Fruit fly (Drosophila melanogaster): ENCODE data around the gene CG7990.

Gene CG7990

dm6 chrX:19179696-19180255 lies 22.0 kb downstream of the CG7990 start, which contains the start of the genes CG7556 and CG7453 (continued):
- TF ChIP-seq Meics (GFP tag; optimal IDR thresholded peaks at IDR 0.05): peak; percentile 73
- TF ChIP-seq lmd (GFP tag; IDR thresholded peaks at IDR 0.05): peak; percentile 56
- peak; percentile 52 for TF ChIP-seq CG8290 (GFP tag; optimal IDR thresholded peaks at IDR 0.05)
- peak in 1 of 2 experiments; percentile 27 for TF ChIP-seq CG8290 (tag; optimal IDR thresholded peaks at IDR 0.05)
- TF ChIP-seq CG12299 (tag; optimal IDR thresholded peaks at IDR 0.05): peak; percentile 35
- no peak for TF ChIP-seq gcm2 (GFP tag; optimal IDR thresholded peaks at IDR 0.05)
- TF ChIP-seq slbo (GFP tag; IDR thresholded peaks at IDR 0.05): peak; percentile 80
- TF ChIP-seq Hey (tag; optimal IDR thresholded peaks at IDR 0.05): no peak
- peak; percentile 78 for TF ChIP-seq CG9727 (GFP tag; optimal IDR thresholded peaks at IDR 0.05)
- peak; percentile 63 for TF ChIP-seq D19A (tag; optimal IDR thresholded peaks at IDR 0.05)
- TF ChIP-seq Optix (GFP tag; IDR thresholded peaks at IDR 0.05): no peak
- TF ChIP-seq CG16863 (GFP tag; optimal IDR thresholded peaks at IDR 0.05): peak; percentile 73
- peak; percentile 78 for TF ChIP-seq ind (GFP tag; optimal IDR thresholded peaks at IDR 0.05)
- TF ChIP-seq en (GFP tag; optimal IDR thresholded peaks at IDR 0.05): peak; percentile 4
- no peak for TF ChIP-seq chm (GFP tag; IDR thresholded peaks at IDR 0.05)
- no peak for TF ChIP-seq CkIIα-i1 (GFP tag; IDR thresholded peaks at IDR 0.05)
- peak; percentile 22 for TF ChIP-seq tap (tag; optimal IDR thresholded peaks at IDR 0.05)
- TF ChIP-seq H15 (GFP tag; IDR thresholded peaks at IDR 0.05): peak; percentile 38; the same call in 1 of the 3 replicates
- peak; percentile 45 for TF ChIP-seq cato (GFP tag; optimal IDR thresholded peaks at IDR 0.05; ENCODE audit: borderline replicate concordance)
- TF ChIP-seq CG2712 (tag; optimal IDR thresholded peaks at IDR 0.05): peak; percentile 80
- TF ChIP-seq nerfin-2 (GFP tag; IDR thresholded peaks at IDR 0.05; ENCODE audit: partially characterized antibody): no peak
- TF ChIP-seq Sin3A (optimal IDR thresholded peaks at IDR 0.05): peak; percentile 65
- TF ChIP-seq nom (GFP tag; optimal IDR thresholded peaks at IDR 0.05): peak; percentile 15
- no peak for TF ChIP-seq Kr (GFP tag; optimal IDR thresholded peaks at IDR 0.05)
- TF ChIP-seq salm (tag; optimal IDR thresholded peaks at IDR 0.05): no peak
- no peak for TF ChIP-seq vnd (GFP tag; IDR thresholded peaks at IDR 0.05; ENCODE audit: partially characterized antibody)
- TF ChIP-seq dan (GFP tag; IDR thresholded peaks at IDR 0.05): no peak
- no peak for TF ChIP-seq ash1 (GFP tag; optimal IDR thresholded peaks at IDR 0.05)
- TF ChIP-seq sens (GFP tag): peak; percentile 96
- TF ChIP-seq CG7839 (tag; optimal IDR thresholded peaks at IDR 0.05): peak; percentile 76
- no peak for TF ChIP-seq ro (GFP tag; IDR thresholded peaks at IDR 0.05)
- TF ChIP-seq CG18262 (tag; optimal IDR thresholded peaks at IDR 0.05): peak; percentile 77
- TF ChIP-seq CG17612 (GFP tag; IDR thresholded peaks at IDR 0.05): no peak
- TF ChIP-seq wor (GFP tag; IDR thresholded peaks at IDR 0.05): peak; percentile 54; the same call in 1 of the 2 replicates
- TF ChIP-seq CG15269 (tag; optimal IDR thresholded peaks at IDR 0.05): peak; percentile 77
- TF ChIP-seq Fer2 (tag; optimal IDR thresholded peaks at IDR 0.05): peak; percentile 55
- peak; percentile 84 for TF ChIP-seq Xbp1 (GFP tag; optimal IDR thresholded peaks at IDR 0.05)

- TF ChIP-seq CG7963 (GFP tag; IDR thresholded peaks at IDR 0.05; ENCODE audit: partially characterized antibody) (no peak), CG17568 (GFP tag; optimal IDR thresholded peaks at IDR 0.05) (no peak), CG6765 (GFP tag; optimal IDR thresholded peaks at IDR 0.05) (no peak), odd (GFP tag; optimal IDR thresholded peaks at IDR 0.05) (no peak), CG4424 (GFP tag; optimal IDR thresholded peaks at IDR 0.05) (no peak), wek (GFP tag; optimal IDR thresholded peaks at IDR 0.05) (no peak), chinmo (GFP tag; IDR thresholded peaks at IDR 0.05; ENCODE audit: partially characterized antibody) (0 out of 4 replicates have a peak, but pooled peaks have one; percentile 73), CG33213 (GFP tag; optimal IDR thresholded peaks at IDR 0.05) (no peak), CG10274 (GFP tag; optimal IDR thresholded peaks at IDR 0.05) (no peak), unpg (GFP tag; optimal IDR thresholded peaks at IDR 0.05) (no peak), Drgx (GFP tag; IDR thresholded peaks at IDR 0.05) (no peak), CG5180 (GFP tag; optimal IDR thresholded peaks at IDR 0.05) (no peak), CG8765 (GFP tag; IDR thresholded peaks at IDR 0.05) (no peak), lola (GFP tag; optimal IDR thresholded peaks at IDR 0.05) (no peak), disco-r (GFP tag; optimal IDR thresholded peaks at IDR 0.05) (no peak)
Observed at dm6 chrX:19174850-19175571, 26.8 kb downstream of the CG7990 start, which contains the start of gene CG33939. Gene CG33939, minus strand, starts transcription at chrX:19174900.

Measured in whole organism, embryonic.